Worm (Caenorhabditis elegans) whole organism, young adult: ENCODE measurements around the gene wrt-3.

Experiments used
- D2030.7 ChIP-seq: fragments of 200-800 bp; sonication (Bioruptor generic); IDR thresholded peaks from 2 replicates; pipeline ENCODE4 v1.3.6; 2022; ENCODE audit warnings: missing genetic modification reagents, missing genetic modification characterization, missing compliant biosample characterization
- F37B4.10 ChIP-seq: fragments of 200-800 bp; sonication (Bioruptor generic); IDR thresholded peaks from 2 replicates; pipeline ENCODE4 v1.3.6; 2022; ENCODE audit warnings: missing genetic modification characterization, missing compliant biosample characterization
- F39B2.1 ChIP-seq: fragments of 200-800 bp; sonication (Bioruptor generic); IDR thresholded peaks from 2 replicates; pipeline ENCODE4 v1.3.6; 2022; ENCODE audit warnings: missing genetic modification reagents, missing genetic modification characterization, missing compliant biosample characterization
- F49E8.2 ChIP-seq: sonication (generic microtip); optimal IDR thresholded peaks from 3 replicates; lab custom pipeline; 2017; ENCODE audit warnings: missing genetic modification characterization, mild to moderate bottlenecking, missing compliant biosample characterization, antibody characterized with exemption, moderate library complexity; ENCODE audit not compliant: insufficient read depth
- F55B11.4 ChIP-seq: sonication (generic microtip); optimal IDR thresholded peaks from 2 replicates; lab custom pipeline; 2016; ENCODE audit warnings: missing compliant biosample characterization, missing genetic modification characterization, borderline replicate concordance; ENCODE audit not compliant: insufficient read depth
- K11D2.4 ChIP-seq: fragments of 200-800 bp; sonication (Bioruptor generic); IDR thresholded peaks from 2 replicates; pipeline ENCODE4 v1.3.6; 2022; ENCODE audit warnings: missing genetic modification reagents, missing genetic modification characterization, missing compliant biosample characterization
- T07F8.4 ChIP-seq: sonication (generic microtip); optimal IDR thresholded peaks from 2 replicates; lab custom pipeline; 2016; ENCODE audit warnings: mild to moderate bottlenecking, missing genetic modification characterization, moderate library complexity, missing compliant biosample characterization
- Y95B8A.8 ChIP-seq: fragments of 200-800 bp; sonication (Bioruptor generic); IDR thresholded peaks from 2 replicates; pipeline ENCODE4 v1.3.6; 2022; ENCODE audit warnings: missing genetic modification reagents, missing genetic modification characterization, missing compliant biosample characterization
- akir-1 ChIP-seq: fragments of 200-800 bp; sonication (Bioruptor generic); optimal IDR thresholded peaks from 2 replicates; lab custom pipeline; 2018; ENCODE audit warnings: mild to moderate bottlenecking, missing genetic modification characterization, moderate library complexity, missing compliant biosample characterization
- ama-1 ChIP-seq, 3 experiments: fragments of 150-350 bp in 1 of 3; sonication (generic microtip) in 2 of 3; optimal IDR thresholded peaks; 2 replicates each; lab custom pipeline; 2014 to 2018; ENCODE audit warnings: missing biosample characterization in 2 of 3, missing genetic modification characterization in 2 of 3, missing genetic modification reagents in 2 of 3
- aptf-2 ChIP-seq: fragments of 200-800 bp; sonication (Bioruptor generic); conservative IDR thresholded peaks from 2 replicates; pipeline ENCODE4 v1.3.6; 2022; ENCODE audit warnings: missing genetic modification reagents, missing genetic modification characterization, missing compliant biosample characterization
- atf-7 ChIP-seq: sonication (generic microtip); optimal IDR thresholded peaks from 2 replicates; lab custom pipeline; 2017; ENCODE audit warnings: mild to moderate bottlenecking, missing genetic modification characterization, missing compliant biosample characterization
- attf-3 ChIP-seq: fragments of 200-800 bp; sonication (Bioruptor generic); conservative IDR thresholded peaks from 2 replicates; pipeline ENCODE4 v1.3.6; 2022; ENCODE audit warnings: missing genetic modification reagents, missing genetic modification characterization, missing compliant biosample characterization
- attf-5 ChIP-seq: fragments of 200-800 bp; sonication (Bioruptor generic); optimal IDR thresholded peaks from 2 replicates; lab custom pipeline; 2018; ENCODE audit warnings: mild to moderate bottlenecking, missing genetic modification characterization, missing compliant biosample characterization
- ccch-3 ChIP-seq: fragments of 200-800 bp; sonication (Bioruptor generic); optimal IDR thresholded peaks from 2 replicates; lab custom pipeline; 2018; ENCODE audit warnings: mild to moderate bottlenecking, missing genetic modification characterization, missing compliant biosample characterization
- ceh-27 ChIP-seq: fragments of 200-800 bp; sonication (Bioruptor generic); optimal IDR thresholded peaks from 2 replicates; lab custom pipeline; 2018; ENCODE audit warnings: mild to moderate bottlenecking, missing genetic modification characterization, moderate library complexity, missing compliant biosample characterization
- ceh-40 ChIP-seq: fragments of 200-800 bp; sonication (Bioruptor generic); IDR thresholded peaks from 2 replicates; pipeline ENCODE4 v1.3.6; 2022; ENCODE audit warnings: missing genetic modification characterization, missing compliant biosample characterization
- ceh-79 ChIP-seq: sonication (generic microtip); optimal IDR thresholded peaks from 2 replicates; lab custom pipeline; 2017; ENCODE audit warnings: mild to moderate bottlenecking, missing genetic modification characterization, missing compliant biosample characterization
- ceh-91 ChIP-seq: fragments of 200-800 bp; sonication (Bioruptor generic); IDR thresholded peaks from 2 replicates; pipeline ENCODE4 v1.3.6; 2022; ENCODE audit warnings: missing genetic modification reagents, missing genetic modification characterization, missing compliant biosample characterization
- dox-1 ChIP-seq: fragments of 200-800 bp; sonication (Bioruptor generic); IDR thresholded peaks from 2 replicates; pipeline ENCODE4 v1.3.6; 2022; ENCODE audit warnings: missing genetic modification reagents, missing genetic modification characterization, missing compliant biosample characterization
- dpl-1 ChIP-seq: fragments of 150-350 bp; optimal IDR thresholded peaks from 2 replicates; lab custom pipeline; 2014; ENCODE audit warnings: missing biosample characterization, missing genetic modification reagents, missing genetic modification characterization
- ekl-4 ChIP-seq: fragments of 200-800 bp; sonication (Bioruptor generic); IDR thresholded peaks from 2 replicates; pipeline ENCODE4 v1.3.6; 2022; ENCODE audit warnings: missing genetic modification reagents, missing genetic modification characterization, missing compliant biosample characterization
- ets-4 ChIP-seq: fragments of 200-800 bp; sonication (Bioruptor generic); optimal IDR thresholded peaks from 2 replicates; lab custom pipeline; 2018; ENCODE audit warnings: mild to moderate bottlenecking, missing genetic modification characterization, missing compliant biosample characterization
- fkh-3 ChIP-seq: sonication (generic microtip); optimal IDR thresholded peaks from 2 replicates; lab custom pipeline; 2016; ENCODE audit warnings: mild to moderate bottlenecking, missing genetic modification characterization, missing compliant biosample characterization
- him-1 ChIP-seq: sonication (generic microtip); optimal IDR thresholded peaks from 2 replicates; lab custom pipeline; 2016; ENCODE audit warnings: missing genotype, missing genetic modification reagents, missing genetic modification characterization, missing compliant biosample characterization
- hlh-12 ChIP-seq: sonication (generic microtip); optimal IDR thresholded peaks from 2 replicates; lab custom pipeline; 2016; ENCODE audit warnings: missing genetic modification characterization, missing compliant biosample characterization
- hsf-1 ChIP-seq: fragments of 200-800 bp; sonication (Bioruptor generic); IDR thresholded peaks from 2 replicates; pipeline ENCODE4 v1.3.6; 2022; ENCODE audit warnings: missing genetic modification reagents, missing genetic modification characterization, missing compliant biosample characterization
- lag-1 ChIP-seq: fragments of 200-800 bp; sonication (Bioruptor generic); IDR thresholded peaks from 2 replicates; pipeline ENCODE4 v1.3.6; 2022; ENCODE audit warnings: missing genetic modification reagents, missing genetic modification characterization, missing compliant biosample characterization
- let-526 ChIP-seq: fragments of 200-800 bp; sonication (Bioruptor generic); IDR thresholded peaks from 2 replicates; pipeline ENCODE4 v1.3.6; 2022; ENCODE audit warnings: missing genetic modification reagents, missing genetic modification characterization, missing compliant biosample characterization
- lin-35 ChIP-seq, 3 experiments: fragments of 150-350 bp in 2 of 3; sonication (generic microtip) in 1 of 3; optimal IDR thresholded peaks; 2 replicates each; lab custom pipeline; 2014 to 2018; ENCODE audit warnings: missing biosample characterization in 3 of 3, missing genetic modification characterization in 3 of 3, missing genetic modification reagents in 3 of 3
- madf-3 ChIP-seq: fragments of 200-800 bp; sonication (Bioruptor generic); IDR thresholded peaks from 2 replicates; pipeline ENCODE4 v1.3.6; 2022; ENCODE audit warnings: missing genetic modification reagents, missing genetic modification characterization, missing compliant biosample characterization
- mcd-1 ChIP-seq: fragments of 200-800 bp; sonication (Bioruptor generic); IDR thresholded peaks from 2 replicates; pipeline ENCODE4 v1.3.6; 2022; ENCODE audit warnings: missing genetic modification reagents, missing genetic modification characterization, missing compliant biosample characterization
- mel-28 ChIP-seq: sonication (generic microtip); optimal IDR thresholded peaks from 2 replicates; lab custom pipeline; 2016; ENCODE audit warnings: borderline replicate concordance, mild to moderate bottlenecking, missing genetic modification characterization, missing compliant biosample characterization
- mxl-1 ChIP-seq: sonication (generic microtip); optimal IDR thresholded peaks from 2 replicates; lab custom pipeline; 2016; ENCODE audit warnings: missing genetic modification characterization, missing compliant biosample characterization
- nhr-120 ChIP-seq: fragments of 200-800 bp; sonication (Bioruptor generic); IDR thresholded peaks from 2 replicates; pipeline ENCODE4 v1.3.6; 2022; ENCODE audit warnings: missing genetic modification characterization, missing compliant biosample characterization
- nhr-90 ChIP-seq: sonication (generic microtip); optimal IDR thresholded peaks from 2 replicates; lab custom pipeline; 2016; ENCODE audit warnings: missing genotype, mild to moderate bottlenecking, missing genetic modification characterization, missing compliant biosample characterization
- rec-8 ChIP-seq, 2 experiments: sonication (generic microtip); optimal IDR thresholded peaks; 2 replicates each; lab custom pipeline; 2016; ENCODE audit warnings: mild to moderate bottlenecking in 2 of 2, missing genetic modification characterization in 2 of 2, missing genetic modification reagents in 2 of 2, missing genotype in 2 of 2, missing biosample characterization in 1 of 2, missing compliant biosample characterization in 1 of 2, moderate library complexity in 1 of 2
- sdz-38 ChIP-seq: sonication (generic microtip); optimal IDR thresholded peaks from 2 replicates; lab custom pipeline; 2016; ENCODE audit warnings: missing genotype, missing genetic modification characterization, missing compliant biosample characterization
- snpc-3.4 ChIP-seq: sonication (generic microtip); optimal IDR thresholded peaks from 2 replicates; lab custom pipeline; 2017; ENCODE audit warnings: missing genetic modification characterization, mild to moderate bottlenecking, missing compliant biosample characterization, antibody characterized with exemption, moderate library complexity, missing genotype, missing genetic modification reagents
- somi-1 ChIP-seq: fragments of 200-800 bp; sonication (Bioruptor generic); optimal IDR thresholded peaks from 2 replicates; lab custom pipeline; 2018; ENCODE audit warnings: mild to moderate bottlenecking, missing genetic modification characterization, missing compliant biosample characterization
- unc-130 ChIP-seq: sonication (generic microtip); optimal IDR thresholded peaks from 2 replicates; lab custom pipeline; 2016; ENCODE audit warnings: missing genetic modification reagents, missing genetic modification characterization, missing compliant biosample characterization
- xnd-1 ChIP-seq: sonication (generic microtip); optimal IDR thresholded peaks from 2 replicates; lab custom pipeline; 2016; ENCODE audit warnings: missing genotype, missing genetic modification reagents, missing genetic modification characterization, missing compliant biosample characterization
- zfh-2 ChIP-seq: fragments of 200-800 bp; sonication (Bioruptor generic); conservative IDR thresholded peaks from 2 replicates; pipeline ENCODE4 v1.3.6; 2022; ENCODE audit warnings: missing genetic modification reagents, missing genetic modification characterization, missing compliant biosample characterization
- zim-3 ChIP-seq: sonication (generic microtip); optimal IDR thresholded peaks from 2 replicates; lab custom pipeline; 2017; ENCODE audit warnings: mild to moderate bottlenecking, missing genetic modification characterization, moderate library complexity, missing compliant biosample characterization
- ztf-18 ChIP-seq: sonication (generic microtip); optimal IDR thresholded peaks from 2 replicates; lab custom pipeline; 2016; ENCODE audit warnings: missing genotype, mild to moderate bottlenecking, missing genetic modification characterization, missing compliant biosample characterization

Gene wrt-3

DNA sequence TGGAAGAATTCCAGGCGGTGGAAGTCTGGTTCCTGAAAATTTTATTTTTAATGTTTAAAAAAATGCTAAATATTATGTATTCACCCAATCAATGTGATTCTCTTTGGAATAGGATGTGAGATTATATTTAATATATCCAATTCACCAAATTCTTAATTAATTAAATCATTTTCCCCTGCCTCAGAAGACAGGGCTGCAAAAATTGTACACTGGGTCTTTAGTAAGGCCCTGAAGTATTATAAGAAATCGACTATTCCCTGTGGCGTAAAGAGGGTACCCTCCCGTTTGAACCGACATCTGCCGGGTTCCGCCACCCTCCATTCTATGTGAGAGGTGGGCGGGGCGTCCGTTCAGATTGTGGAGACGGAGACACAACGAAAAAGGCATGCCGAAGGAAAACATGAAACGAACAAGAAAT, 34.0 kb upstream of the wrt-3 start (continued):
- TF ChIP-seq dox-1 (GFP tag; lab: Robert Waterston, UW) (peak; percentile 69), hsf-1 (GFP tag; lab: Robert Waterston, UW) (0 out of 2 replicates have a peak, but pooled peaks have one; percentile 16), ekl-4 (GFP tag; lab: Robert Waterston, UW) (peak; percentile 56; the same call in 1 of the 2 replicates), F37B4.10 (GFP tag; lab: Robert Waterston, UW) (no peak), D2030.7 (GFP tag; lab: Robert Waterston, UW) (peak; percentile 56), ceh-91 (no peak), fkh-3 (tag; lab: Kevin White, UChicago) (peak; percentile 15), snpc-3.4 (tag; lab: Kevin White, UChicago) (peak; percentile 11), K11D2.4 (GFP tag; lab: Robert Waterston, UW) (0 out of 2 replicates have a peak, but pooled peaks have one; percentile 18), nhr-90 (tag; lab: Kevin White, UChicago) (peak; percentile 32), hlh-12 (tag; lab: Kevin White, UChicago) (no peak), T07F8.4 (tag; lab: Kevin White, UChicago) (no peak), F39B2.1 (no peak), ceh-79 (tag; lab: Kevin White, UChicago) (no peak), ztf-18 (tag; lab: Kevin White, UChicago) (peak; percentile 2), ccch-3 (GFP tag; lab: Kevin White, UChicago) (no peak), him-1 (tag; lab: Kevin White, UChicago) (peak; percentile 51), rec-8 (tag; optimal IDR thresholded peaks at IDR 0.05; lab: Kevin White, UChicago) (peak in 1 of 2 experiments; percentile 25), sdz-38 (tag; lab: Kevin White, UChicago) (no peak), unc-130 (GFP tag; lab: Kevin White, UChicago) (no peak), lag-1 (0 out of 2 replicates have a peak, but pooled peaks have one; percentile 61), madf-3 (peak; percentile 62; the same call in 1 of the 2 replicates), dpl-1 (GFP tag; lab: Kevin White, UChicago) (no peak), xnd-1 (tag; lab: Kevin White, UChicago) (peak; percentile 57), zim-3 (no peak), atf-7 (tag; lab: Kevin White, UChicago) (peak; percentile 56), F49E8.2 (tag; lab: Kevin White, UChicago) (peak; percentile 56), attf-5 (GFP tag; lab: Kevin White, UChicago) (peak; percentile 47), zfh-2 (GFP tag; lab: Robert Waterston, UW) (no peak), somi-1 (GFP tag; lab: Kevin White, UChicago) (no peak), F55B11.4 (no peak), aptf-2 (no peak), lin-35 (GFP tag; optimal IDR thresholded peaks at IDR 0.05; lab: Kevin White, UChicago) (peak in 1 of 3 experiments; percentile 61), mcd-1 (peak; percentile 76), ceh-40 (GFP tag; lab: Robert Waterston, UW) (no peak), attf-3 (GFP tag; lab: Robert Waterston, UW) (0 out of 2 replicates have a peak, but pooled peaks have one; percentile 7), let-526 (GFP tag; lab: Robert Waterston, UW) (no peak), ets-4 (no peak), nhr-120 (GFP tag; lab: Robert Waterston, UW) (no peak), mxl-1 (tag; lab: Kevin White, UChicago) (no peak), akir-1 (GFP tag; lab: Kevin White, UChicago) (no peak), ama-1 (optimal IDR thresholded peaks at IDR 0.05; lab: Kevin White, UChicago) (peak; percentile 79), ama-1 (GFP tag; optimal IDR thresholded peaks at IDR 0.05; lab: Kevin White, UChicago) (no peak), mel-28 (no peak), ceh-27 (GFP tag; lab: Kevin White, UChicago) (peak; percentile 74), Y95B8A.8 (GFP tag; lab: Robert Waterston, UW) (0 out of 2 replicates have a peak, but pooled peaks have one; percentile 45)
